Fruit fly (Drosophila melanogaster) whole organism, prepupa: Measurements from ENCODE around the gene CG11638.

Experiments used
- CG10631 ChIP-seq: fragments of 200-800 bp; sonication (Bioruptor generic); optimal IDR thresholded peaks from 2 replicates; lab custom pipeline; 2016; ENCODE audit warnings: missing biosample characterization, missing genetic modification characterization
- CG11294 ChIP-seq: fragments of 200-800 bp; sonication (Bioruptor generic); IDR thresholded peaks from 2 replicates; pipeline ENCODE4 v1.3.6; 2022; ENCODE audit warnings: missing biosample characterization, missing genetic modification characterization
- CG11902 ChIP-seq: fragments of 200-800 bp; sonication (Bioruptor generic); optimal IDR thresholded peaks from 3 replicates; lab custom pipeline; 2016; ENCODE audit warnings: missing biosample characterization, missing genetic modification characterization
- CG1621 ChIP-seq: fragments of 200-800 bp; sonication (Bioruptor generic); optimal IDR thresholded peaks from 3 replicates; lab custom pipeline; 2018; ENCODE audit warnings: missing biosample characterization, mild to moderate bottlenecking, missing genetic modification characterization
- CG3032 ChIP-seq: fragments of 200-800 bp; optimal IDR thresholded peaks from 2 replicates; lab custom pipeline; 2019; ENCODE audit warnings: missing biosample characterization, mild to moderate bottlenecking, missing genetic modification characterization, moderate library complexity
- CG3919 ChIP-seq: fragments of 200-800 bp; sonication (Bioruptor generic); optimal IDR thresholded peaks from 3 replicates; lab custom pipeline; 2016; ENCODE audit warnings: missing biosample characterization, missing genetic modification characterization
- CG4318 ChIP-seq: fragments of 200-800 bp; sonication (Bioruptor generic); optimal IDR thresholded peaks from 3 replicates; lab custom pipeline; 2017; ENCODE audit warnings: missing biosample characterization, mild to moderate bottlenecking, missing genetic modification characterization
- CG6163 ChIP-seq: fragments of 200-800 bp; sonication (Bioruptor generic); IDR thresholded peaks from 3 replicates; pipeline ENCODE4 v1.3.6; 2022; ENCODE audit warnings: missing biosample characterization, missing genetic modification characterization
- CG6276 ChIP-seq: fragments of 200-800 bp; sonication (Bioruptor generic); optimal IDR thresholded peaks from 2 replicates; lab custom pipeline; 2017; ENCODE audit warnings: missing biosample characterization, mild to moderate bottlenecking, missing genetic modification characterization
- CG6854 ChIP-seq: fragments of 200-800 bp; sonication (Bioruptor generic); optimal IDR thresholded peaks from 2 replicates; lab custom pipeline; 2017; ENCODE audit warnings: missing biosample characterization, mild to moderate bottlenecking, missing genetic modification characterization
- CG7368 ChIP-seq: fragments of 200-800 bp; sonication (Bioruptor generic); optimal IDR thresholded peaks from 3 replicates; lab custom pipeline; 2016; ENCODE audit warnings: missing biosample characterization, missing genetic modification characterization
- CG8119 ChIP-seq: fragments of 200-800 bp; sonication (Bioruptor generic); IDR thresholded peaks from 3 replicates; pipeline ENCODE4 v1.3.6; 2022; ENCODE audit warnings: missing biosample characterization, missing genetic modification characterization
- Eip78C ChIP-seq: fragments of 200-800 bp; sonication (Bioruptor generic); peaks from one replicate; lab custom pipeline; 2016; ENCODE audit warnings: missing biosample characterization, missing genetic modification characterization
- Eip93F ChIP-seq: fragments of 200-800 bp; sonication (Bioruptor generic); optimal IDR thresholded peaks from 2 replicates; lab custom pipeline; 2016; ENCODE audit warnings: missing biosample characterization, mild to moderate bottlenecking, missing genetic modification characterization
- Ets96B ChIP-seq: fragments of 200-800 bp; optimal IDR thresholded peaks from 2 replicates; lab custom pipeline; 2019; ENCODE audit warnings: missing biosample characterization, mild to moderate bottlenecking, missing genetic modification characterization, moderate library complexity
- Gug ChIP-seq: fragments of 200-800 bp; sonication (Bioruptor generic); IDR thresholded peaks from 2 replicates; pipeline ENCODE4 v1.3.6; 2022; ENCODE audit warnings: missing biosample characterization, missing genetic modification characterization
- Hr39 ChIP-seq: fragments of 200-800 bp; sonication (Bioruptor generic); optimal IDR thresholded peaks from 2 replicates; lab custom pipeline; 2016; ENCODE audit warnings: missing biosample characterization, missing genetic modification characterization
- Lpt ChIP-seq: fragments of 200-800 bp; sonication (Bioruptor generic); optimal IDR thresholded peaks from 3 replicates; lab custom pipeline; 2016; ENCODE audit warnings: missing biosample characterization, missing genetic modification characterization
- Met ChIP-seq: fragments of 200-800 bp; sonication (Bioruptor generic); optimal IDR thresholded peaks from 3 replicates; lab custom pipeline; 2016; ENCODE audit warnings: missing biosample characterization, missing genetic modification characterization
- Smox ChIP-seq: fragments of 200-800 bp; sonication (Bioruptor generic); optimal IDR thresholded peaks from 3 replicates; lab custom pipeline; 2016; ENCODE audit warnings: missing biosample characterization, missing genetic modification characterization
- Sox102F ChIP-seq: fragments of 200-800 bp; sonication (Bioruptor generic); optimal IDR thresholded peaks from 2 replicates; lab custom pipeline; 2016; ENCODE audit warnings: missing biosample characterization, mild to moderate bottlenecking, missing genetic modification characterization
- dac ChIP-seq: fragments of 200-800 bp; sonication (Bioruptor generic); optimal IDR thresholded peaks from 2 replicates; lab custom pipeline; 2017; ENCODE audit warnings: missing biosample characterization, mild to moderate bottlenecking, missing genetic modification characterization
- dsx ChIP-seq: fragments of 200-800 bp; optimal IDR thresholded peaks from 3 replicates; lab custom pipeline; 2019; ENCODE audit warnings: missing biosample characterization, mild to moderate bottlenecking, missing genetic modification characterization, moderate library complexity; ENCODE audit not compliant: poor library complexity, severe bottlenecking
- eg ChIP-seq: fragments of 200-800 bp; sonication (Bioruptor generic); IDR thresholded peaks from 3 replicates; pipeline ENCODE4 v1.3.6; 2022; ENCODE audit warnings: missing biosample characterization, missing genetic modification characterization
- fd59A ChIP-seq: fragments of 200-800 bp; sonication (Bioruptor generic); optimal IDR thresholded peaks from 2 replicates; lab custom pipeline; 2017; ENCODE audit warnings: missing biosample characterization, mild to moderate bottlenecking, missing genetic modification characterization, missing genetic modification reagents
- fd85E ChIP-seq: fragments of 200-800 bp; sonication (Bioruptor generic); optimal IDR thresholded peaks from 3 replicates; lab custom pipeline; 2016; ENCODE audit warnings: missing biosample characterization, missing genetic modification characterization
- fkh ChIP-seq: fragments of 200-800 bp; sonication (Bioruptor generic); optimal IDR thresholded peaks from 3 replicates; lab custom pipeline; 2017; ENCODE audit warnings: missing biosample characterization, mild to moderate bottlenecking, missing genetic modification characterization, moderate library complexity
- lz ChIP-seq: fragments of 200-800 bp; sonication (Bioruptor generic); optimal IDR thresholded peaks from 3 replicates; lab custom pipeline; 2016; ENCODE audit warnings: missing biosample characterization, missing genetic modification characterization
- salr ChIP-seq, 2 experiments: fragments of 200-800 bp; sonication (Bioruptor generic); optimal IDR thresholded peaks; 3 replicates each; lab custom pipeline; 2016 to 2018; ENCODE audit warnings: missing biosample characterization in 2 of 2, missing genetic modification characterization in 2 of 2, mild to moderate bottlenecking in 1 of 2
- spab ChIP-seq: fragments of 200-800 bp; sonication (Bioruptor generic); optimal IDR thresholded peaks from 2 replicates; lab custom pipeline; 2017; ENCODE audit warnings: missing biosample characterization, mild to moderate bottlenecking, missing genetic modification characterization, missing genetic modification reagents
- ss ChIP-seq, 2 experiments: fragments of 200-800 bp; sonication (Bioruptor generic); optimal IDR thresholded peaks; 2 replicates in 1 of 2; 3 replicates in 1 of 2; lab custom pipeline; 2017 to 2018; ENCODE audit warnings: mild to moderate bottlenecking in 2 of 2, missing biosample characterization in 2 of 2, missing genetic modification characterization in 2 of 2, moderate library complexity in 1 of 2
- svp ChIP-seq: fragments of 200-800 bp; sonication (Bioruptor generic); peaks from one replicate; lab custom pipeline; 2016; ENCODE audit warnings: missing biosample characterization, missing genetic modification characterization
- vri ChIP-seq: fragments of 200-800 bp; sonication (Bioruptor generic); optimal IDR thresholded peaks from 3 replicates; lab custom pipeline; 2016; ENCODE audit warnings: missing biosample characterization, mild to moderate bottlenecking, missing genetic modification characterization

The CG11638 gene

dm6 chrX:1009468-1010259 lies 16.8 kb downstream of the CG11638 start:
- TF ChIP-seq CG10631 (GFP tag; lab: Kevin White, UChicago) (no peak), Smox (GFP tag; lab: Kevin White, UChicago) (no peak), dsx (GFP tag; lab: Kevin White, UChicago) (no peak), Eip78C (GFP tag; lab: Kevin White, UChicago) (peak; percentile 48), Hr39 (GFP tag; lab: Kevin White, UChicago) (no peak), CG8119 (GFP tag; lab: Robert Waterston, UW) (no peak), CG7368 (GFP tag; lab: Kevin White, UChicago) (no peak), CG6276 (no peak)

- TF ChIP-seq CG8119 (GFP tag; lab: Robert Waterston, UW) (no peak), Eip78C (GFP tag; lab: Kevin White, UChicago) (peak; percentile 35)
Measured at dm6 chrX:1006182-1006581, 20.3 kb downstream of the CG11638 start.

- TF ChIP-seq Met (GFP tag; lab: Kevin White, UChicago), result peak; percentile 12
- TF ChIP-seq Eip78C (GFP tag; lab: Kevin White, UChicago), result peak; percentile 64
- TF ChIP-seq svp (GFP tag; lab: Kevin White, UChicago), result peak; percentile 74
- TF ChIP-seq vri (GFP tag; lab: Kevin White, UChicago), result no peak
Measured at dm6 chrX:998884-999283, 27.6 kb downstream of the CG11638 start.

dm6 chrX:990218-990617 lies 36.3 kb downstream of the CG11638 start, which contains the start of gene CG18823:
TSS of gene CG18823 (plus strand) at chrX:990518.
- TF ChIP-seq CG4318 (GFP tag; lab: Kevin White, UChicago), result no peak
- TF ChIP-seq Lpt (GFP tag; lab: Kevin White, UChicago), result no peak
- no peak for TF ChIP-seq Eip93F (GFP tag; lab: Kevin White, UChicago)
- no peak for TF ChIP-seq fd59A (GFP tag; lab: Kevin White, UChicago)
- no peak for TF ChIP-seq CG8119 (GFP tag; lab: Robert Waterston, UW)
- TF ChIP-seq ss (GFP tag; optimal IDR thresholded peaks at IDR 0.05; lab: Kevin White, UChicago), result no peak
- no peak for TF ChIP-seq lz (GFP tag; lab: Kevin White, UChicago)
- TF ChIP-seq spab (GFP tag; lab: Kevin White, UChicago), result no peak
- TF ChIP-seq CG11294 (GFP tag; lab: Robert Waterston, UW), result no peak
- no peak for TF ChIP-seq CG3032
- TF ChIP-seq fkh (GFP tag; lab: Kevin White, UChicago), result no peak
- TF ChIP-seq CG11902, result no peak
- no peak for TF ChIP-seq vri (GFP tag; lab: Kevin White, UChicago)
- no peak for TF ChIP-seq CG3919 (GFP tag; lab: Kevin White, UChicago)
- TF ChIP-seq fd85E (GFP tag; lab: Kevin White, UChicago), result no peak
- TF ChIP-seq Ets96B (tag; lab: Kevin White, UChicago), result no peak
- no peak for TF ChIP-seq CG6276
- no peak for TF ChIP-seq CG6854 (GFP tag; lab: Kevin White, UChicago)

dm6 chrX:985911-986310 lies 40.6 kb downstream of the CG11638 start:
- TF ChIP-seq CG6163 (GFP tag; lab: Robert Waterston, UW), result no peak
- TF ChIP-seq CG1621, result no peak
- TF ChIP-seq Sox102F (GFP tag; lab: Kevin White, UChicago), result no peak

dm6 chrX:966818-967217 lies 59.7 kb downstream of the CG11638 start:
- TF ChIP-seq eg (no peak), Hr39 (GFP tag; lab: Kevin White, UChicago) (no peak), Eip78C (GFP tag; lab: Kevin White, UChicago) (peak; percentile 21), salr (GFP tag; optimal IDR thresholded peaks at IDR 0.05; lab: Kevin White, UChicago) (no peak), lz (GFP tag; lab: Kevin White, UChicago) (no peak), Gug (GFP tag; lab: Robert Waterston, UW) (no peak), CG6163 (GFP tag; lab: Robert Waterston, UW) (no peak), dac (GFP tag; lab: Kevin White, UChicago) (no peak)
- TF ChIP-seq, all 60 proteins: peak for 1
